Fruit fly (Drosophila melanogaster) whole organism, wandering third instar larva: Measurements from ENCODE around the gene Trmt112.

Experiments
- Abd-B ChIP-seq: fragments of >200 bp; optimal IDR thresholded peaks from 2 replicates; lab custom pipeline; 2017; ENCODE audit warnings: missing biosample characterization, missing genetic modification characterization
- Dfd ChIP-seq: fragments of >200 bp; optimal IDR thresholded peaks from 2 replicates; lab custom pipeline; 2017; ENCODE audit warnings: missing biosample characterization, missing genetic modification characterization
- Hnf4 ChIP-seq: fragments of 200-800 bp; sonication (Bioruptor generic); optimal IDR thresholded peaks from 2 replicates; lab custom pipeline; 2016; ENCODE audit warnings: missing biosample characterization, mild to moderate bottlenecking, missing genetic modification characterization
- Mio ChIP-seq: sonication (Bioruptor generic); optimal IDR thresholded peaks from 2 replicates; lab custom pipeline; 2016; ENCODE audit warnings: missing biosample characterization, missing genetic modification characterization
- h ChIP-seq: fragments of 200-800 bp; sonication (Bioruptor generic); optimal IDR thresholded peaks from 3 replicates; lab custom pipeline; 2016; ENCODE audit warnings: missing biosample characterization, mild to moderate bottlenecking, missing genetic modification characterization
- lola ChIP-seq: fragments of >200 bp; optimal IDR thresholded peaks from 2 replicates; lab custom pipeline; 2017; ENCODE audit warnings: missing biosample characterization, missing genetic modification characterization
- pan ChIP-seq: fragments of >200 bp; optimal IDR thresholded peaks from 2 replicates; lab custom pipeline; 2017
- psq ChIP-seq: fragments of 200-800 bp; sonication (Bioruptor generic); optimal IDR thresholded peaks from 3 replicates; lab custom pipeline; 2017; ENCODE audit warnings: missing biosample characterization, mild to moderate bottlenecking, missing genetic modification characterization, moderate library complexity
- sage ChIP-seq: fragments of 200-800 bp; sonication (Bioruptor generic); optimal IDR thresholded peaks from 2 replicates; lab custom pipeline; 2016; ENCODE audit warnings: missing biosample characterization, mild to moderate bottlenecking, missing genetic modification characterization
- woc ChIP-seq: sonication (Bioruptor generic); optimal IDR thresholded peaks from 2 replicates; lab custom pipeline; 2016; ENCODE audit warnings: missing biosample characterization, mild to moderate bottlenecking, missing genetic modification characterization

DNA sequence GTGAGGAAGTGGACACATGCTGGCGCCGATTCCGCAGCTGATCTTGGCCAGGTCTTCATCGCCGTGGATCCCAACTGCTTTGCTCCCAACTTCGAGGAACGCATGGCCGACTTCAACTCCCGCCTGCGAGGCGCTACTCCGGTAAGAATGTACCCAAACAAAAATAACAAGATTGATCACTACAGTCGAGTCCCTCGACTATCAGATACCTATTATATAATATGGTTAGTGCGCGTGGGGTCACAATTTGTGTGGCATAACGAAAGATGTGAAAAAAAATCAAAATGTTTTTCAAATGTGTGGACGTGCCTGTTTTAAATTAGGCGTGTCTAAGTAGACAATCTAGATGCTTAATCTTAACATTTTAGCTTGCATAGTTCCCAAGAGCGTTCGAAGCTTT, 10.2 kb downstream of the Trmt112 start:
- TF ChIP-seq lola (GFP tag; lab: Kevin White, UChicago) (no peak), pan (lab: Kevin White, UChicago) (no peak), sage (GFP tag; lab: Kevin White, UChicago) (no peak), h (GFP tag; lab: Kevin White, UChicago) (no peak), Mio (GFP tag; lab: Kevin White, UChicago) (no peak), Abd-B (GFP tag; lab: Kevin White, UChicago) (no peak), Hnf4 (GFP tag; lab: Kevin White, UChicago) (no peak), psq (GFP tag; lab: Kevin White, UChicago) (no peak), woc (no peak), Dfd (GFP tag; lab: Kevin White, UChicago) (no peak)
